Fruit fly (Drosophila melanogaster): ENCODE results near the gene Pmi.
A peak's percentile ranks its signal among the peaks of the same experiment; 100 is the strongest.

The Pmi gene

DNA sequence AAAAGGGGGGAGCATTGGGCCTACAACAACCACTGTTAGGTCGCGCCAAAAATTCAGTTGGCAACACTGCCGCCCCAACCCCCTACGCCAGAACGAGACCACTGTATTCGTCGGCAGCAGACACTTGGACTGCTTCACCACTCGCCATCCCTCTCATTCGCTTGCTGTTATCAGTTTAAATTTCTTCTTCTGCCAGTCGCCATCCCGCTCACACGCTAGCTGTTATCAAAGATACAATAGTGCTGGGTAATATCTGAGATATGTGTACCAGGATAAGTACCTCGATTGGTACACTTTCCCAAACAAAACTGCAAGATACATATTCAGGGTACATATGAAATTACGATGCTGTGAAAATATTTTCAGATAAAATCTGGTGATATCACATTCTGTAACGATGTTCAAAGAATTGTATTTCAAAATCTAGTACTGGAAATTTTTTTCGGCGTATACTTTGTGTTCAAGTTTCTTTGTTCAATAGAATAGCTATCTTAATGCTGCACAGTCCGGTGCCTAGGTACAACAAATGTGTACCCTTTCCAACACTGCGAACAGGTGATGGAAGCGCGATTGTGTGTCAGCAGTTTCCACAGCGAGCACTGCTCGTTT lies 8.9 kb upstream of the Pmi start (continued):
- TF ChIP-seq CG2875 (GFP tag; optimal IDR thresholded peaks at IDR 0.05) (peak; percentile 45), hb (GFP tag; IDR thresholded peaks at IDR 0.05; ENCODE audit: partially characterized antibody) (no peak), MESR4 (GFP tag; optimal IDR thresholded peaks at IDR 0.05) (peak; percentile 16), Poxn (GFP tag; IDR thresholded peaks at IDR 0.05) (no peak; the same call in 1 of the 2 replicates), stc (GFP tag; IDR thresholded peaks at IDR 0.05) (peak; percentile 46; the same call in 1 of the 2 replicates), CG33557 (GFP tag; optimal IDR thresholded peaks at IDR 0.05) (peak; percentile 86), sens (GFP tag) (peak; percentile 98), CG33213 (GFP tag; optimal IDR thresholded peaks at IDR 0.05) (peak; percentile 65), zfh2 (GFP tag; optimal IDR thresholded peaks at IDR 0.05) (peak; percentile 91), ase (GFP tag; IDR thresholded peaks at IDR 0.05) (0 out of 3 replicates have a peak, but pooled peaks have one; percentile 18), hth (optimal IDR thresholded peaks at IDR 0.05) (no peak), bowl (GFP tag; IDR thresholded peaks at IDR 0.05) (no peak), kay (GFP tag; optimal IDR thresholded peaks at IDR 0.05) (peak; percentile 68), jing (GFP tag; optimal IDR thresholded peaks at IDR 0.05) (peak; percentile 38), CG13287 (GFP tag; IDR thresholded peaks at IDR 0.05; ENCODE audit: partially characterized antibody) (peak; percentile 17; the same call in 1 of the 2 replicates), CG7357 (GFP tag; IDR thresholded peaks at IDR 0.05) (peak; percentile 33; the same call in 1 of the 3 replicates), Hey (tag; optimal IDR thresholded peaks at IDR 0.05) (peak; percentile 22), unc-4 (GFP tag; IDR thresholded peaks at IDR 0.05; ENCODE audit: partially characterized antibody) (peak; percentile 17; the same call in 1 of the 2 replicates), HmgZ (tag; optimal IDR thresholded peaks at IDR 0.05) (peak; percentile 92), CG1647 (GFP tag; optimal IDR thresholded peaks at IDR 0.05) (peak; percentile 68), gce (GFP tag; IDR thresholded peaks at IDR 0.05) (0 out of 3 replicates have a peak, but pooled peaks have one; percentile 16), en (GFP tag; optimal IDR thresholded peaks at IDR 0.05) (peak; percentile 80), CG3407 (GFP tag; optimal IDR thresholded peaks at IDR 0.05) (peak; percentile 78), CG17186 (GFP tag; optimal IDR thresholded peaks at IDR 0.05) (peak; percentile 61), YL-1 (GFP tag; optimal IDR thresholded peaks at IDR 0.05) (peak; percentile 90), tx (GFP tag; optimal IDR thresholded peaks at IDR 0.05) (peak; percentile 88), CHES-1-like (GFP tag; optimal IDR thresholded peaks at IDR 0.05) (peak; percentile 88), CG17912 (GFP tag; optimal IDR thresholded peaks at IDR 0.05) (peak; percentile 55), CG16779 (GFP tag; IDR thresholded peaks at IDR 0.05) (0 out of 2 replicates have a peak, but pooled peaks have one; percentile 7), CG14965 (GFP tag; optimal IDR thresholded peaks at IDR 0.05; ENCODE audit: borderline replicate concordance) (no peak), CG18262 (tag; optimal IDR thresholded peaks at IDR 0.05) (peak; percentile 86), ash1 (GFP tag; optimal IDR thresholded peaks at IDR 0.05) (peak; percentile 70), grau (tag; optimal IDR thresholded peaks at IDR 0.05) (peak; percentile 89), sima (GFP tag; optimal IDR thresholded peaks at IDR 0.05) (no peak), Elba2 (GFP tag; optimal IDR thresholded peaks at IDR 0.05) (peak; percentile 10), CG4360 (GFP tag; IDR thresholded peaks at IDR 0.05) (peak; percentile 96), Hmr (GFP tag; optimal IDR thresholded peaks at IDR 0.05) (peak; percentile 91), schlank (tag; optimal IDR thresholded peaks at IDR 0.05) (peak; percentile 81), Awh (GFP tag; IDR thresholded peaks at IDR 0.05) (0 out of 2 replicates have a peak, but pooled peaks have one; percentile 33), zfh1 (GFP tag; IDR thresholded peaks at IDR 0.05) (peak; percentile 74), Dip2 (GFP tag; IDR thresholded peaks at IDR 0.05) (no peak), bsh (GFP tag; optimal IDR thresholded peaks at IDR 0.05) (peak; percentile 54 to 81), CG10654 (GFP tag; optimal IDR thresholded peaks at IDR 0.05) (peak; percentile 76), CG30431 (GFP tag; optimal IDR thresholded peaks at IDR 0.05) (peak; percentile 58), Adf1 (GFP tag; IDR thresholded peaks at IDR 0.05) (peak; percentile 77), CG9876 (GFP tag; optimal IDR thresholded peaks at IDR 0.05) (peak; percentile 38), Hr3 (GFP tag; optimal IDR thresholded peaks at IDR 0.05) (peak; percentile 85), lbe (GFP tag; optimal IDR thresholded peaks at IDR 0.05) (peak; percentile 84), lov (optimal IDR thresholded peaks at IDR 0.05) (no peak), lov (GFP tag; IDR thresholded peaks at IDR 0.05) (peak; percentile 49; the same call in 1 of the 3 replicates)

Measured in whole organism, embryonic.